Worm (Caenorhabditis elegans): ENCODE data around the gene srj-6.

DNA sequence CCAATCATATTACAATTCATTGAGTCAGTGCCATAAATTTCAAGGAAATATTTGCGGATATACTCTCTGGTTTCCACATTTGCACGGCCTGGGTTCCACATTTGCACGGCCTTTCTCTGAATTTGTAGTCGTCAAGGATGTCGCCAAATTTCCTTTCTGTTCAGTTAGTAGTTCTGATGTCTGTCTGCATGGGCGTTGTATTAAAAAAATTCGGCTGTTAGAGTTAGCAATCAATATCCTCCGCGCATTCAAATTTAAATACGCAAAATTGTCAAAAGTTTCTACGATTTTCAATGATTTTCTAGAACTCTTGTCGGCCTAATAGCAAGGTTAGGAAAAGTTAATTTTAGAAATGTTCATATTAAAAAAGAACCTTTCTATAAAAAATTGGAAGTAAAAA is 41.6 kb upstream of the srj-6 start, which contains the start of gene srj-52:
- TF ChIP-seq ztf-29 (GFP tag; IDR thresholded peaks at IDR 0.05) = no peak
- TF ChIP-seq flt-1 (GFP tag; IDR thresholded peaks at IDR 0.05) = no peak
- TF ChIP-seq tab-1 (GFP tag; IDR thresholded peaks at IDR 0.05) = no peak
- TF ChIP-seq cog-1 (tag; optimal IDR thresholded peaks at IDR 0.05) = no peak
- no peak for TF ChIP-seq med-1 (GFP tag; optimal IDR thresholded peaks at IDR 0.05; ENCODE audit: insufficient read depth)
- no peak for TF ChIP-seq T22C8.4 (GFP tag; IDR thresholded peaks at IDR 0.05)
- no peak for TF ChIP-seq ztf-23 (GFP tag; IDR thresholded peaks at IDR 0.05)
